Fruit fly (Drosophila melanogaster): Measurements from ENCODE around the gene zld.

Gene zld

dm6 chrX:19764824-19765489 lies 18.4 kb downstream of the zld start, which contains the start of gene CG12702:
Gene CG12702 (minus strand): TSS chrX:19764874.
- TF ChIP-seq CG11902 (GFP tag; optimal IDR thresholded peaks at IDR 0.05) (no peak), Eip78C (GFP tag) (peak; percentile 50), esn (GFP tag; optimal IDR thresholded peaks at IDR 0.05) (no peak), dsx (GFP tag; optimal IDR thresholded peaks at IDR 0.05; ENCODE audit: poor library complexity, severe bottlenecking) (no peak), salr (GFP tag; optimal IDR thresholded peaks at IDR 0.05) (no peak), CG32006 (GFP tag; optimal IDR thresholded peaks at IDR 0.05) (peak; percentile 13)

- TF ChIP-seq Eip78C (GFP tag) (peak; percentile 66), CG3919 (GFP tag; optimal IDR thresholded peaks at IDR 0.05) (peak; percentile 20), fkh (GFP tag; optimal IDR thresholded peaks at IDR 0.05) (peak; percentile 37), CG31627 (GFP tag; optimal IDR thresholded peaks at IDR 0.05) (peak; percentile 15), Hr4 (GFP tag; optimal IDR thresholded peaks at IDR 0.05) (peak; percentile 22), Hr39 (GFP tag; optimal IDR thresholded peaks at IDR 0.05) (peak; percentile 11), CG8319 (GFP tag; optimal IDR thresholded peaks at IDR 0.05) (no peak), Eip75B (GFP tag; optimal IDR thresholded peaks at IDR 0.05) (no peak), CG32006 (GFP tag; optimal IDR thresholded peaks at IDR 0.05) (peak; percentile 32), pdm3 (GFP tag; optimal IDR thresholded peaks at IDR 0.05) (peak; percentile 10), Sox15 (GFP tag; optimal IDR thresholded peaks at IDR 0.05) (no peak), acj6 (GFP tag; optimal IDR thresholded peaks at IDR 0.05) (peak; percentile 13)
Observed at dm6 chrX:19763440-19764002, 19.8 kb downstream of the zld start.

dm6 chrX:19762167-19762566 lies 21.2 kb downstream of the zld start:
- peak; percentile 9 for TF ChIP-seq esn (GFP tag; optimal IDR thresholded peaks at IDR 0.05)
- no peak for TF ChIP-seq CG6792 (GFP tag; optimal IDR thresholded peaks at IDR 0.05)
- no peak for TF ChIP-seq Eip75B (GFP tag; optimal IDR thresholded peaks at IDR 0.05)
- TF ChIP-seq CG11902 (GFP tag; optimal IDR thresholded peaks at IDR 0.05), result no peak
- no peak for TF ChIP-seq CG8319 (GFP tag; optimal IDR thresholded peaks at IDR 0.05)
- TF ChIP-seq Sox15 (GFP tag; optimal IDR thresholded peaks at IDR 0.05), result no peak
- TF ChIP-seq Eip93F (GFP tag; optimal IDR thresholded peaks at IDR 0.05), result no peak
- no peak for TF ChIP-seq dac (GFP tag; optimal IDR thresholded peaks at IDR 0.05)
- no peak for TF ChIP-seq CG11294 (GFP tag; IDR thresholded peaks at IDR 0.05)
- TF ChIP-seq Sox102F (GFP tag; optimal IDR thresholded peaks at IDR 0.05), result no peak
- TF ChIP-seq CG11762 (GFP tag; optimal IDR thresholded peaks at IDR 0.05; ENCODE audit: insufficient read depth), result no peak
- TF ChIP-seq Eip78C (GFP tag), result peak; percentile 55

dm6 chrX:19754705-19755403 lies 28.5 kb downstream of the zld start:
- TF ChIP-seq CG11294 (GFP tag; IDR thresholded peaks at IDR 0.05) (no peak), Ets96B (tag; optimal IDR thresholded peaks at IDR 0.05) (no peak), Sox14 (GFP tag; optimal IDR thresholded peaks at IDR 0.05) (no peak), lz (GFP tag; optimal IDR thresholded peaks at IDR 0.05) (no peak), dac (GFP tag; optimal IDR thresholded peaks at IDR 0.05) (no peak), Smox (GFP tag; optimal IDR thresholded peaks at IDR 0.05) (no peak), vri (GFP tag; optimal IDR thresholded peaks at IDR 0.05) (no peak), Hr4 (GFP tag; optimal IDR thresholded peaks at IDR 0.05) (no peak), CG6163 (GFP tag; IDR thresholded peaks at IDR 0.05) (no peak), ss (GFP tag; optimal IDR thresholded peaks at IDR 0.05) (no peak), CG3919 (GFP tag; optimal IDR thresholded peaks at IDR 0.05) (no peak), Blimp-1 (GFP tag; optimal IDR thresholded peaks at IDR 0.05) (no peak), CG10631 (GFP tag; optimal IDR thresholded peaks at IDR 0.05) (no peak), Eip75B (GFP tag; optimal IDR thresholded peaks at IDR 0.05) (no peak), cyc (GFP tag; optimal IDR thresholded peaks at IDR 0.05) (no peak)
